Worm (Caenorhabditis elegans) whole organism, young adult: ENCODE measurements around the gene col-132.

Source experiments
- C17E4.6 ChIP-seq: fragments of 200-800 bp; sonication (Bioruptor generic); IDR thresholded peaks from 2 replicates; pipeline ENCODE4 v1.3.6; 2022; ENCODE audit warnings: missing genetic modification reagents, missing genetic modification characterization, missing compliant biosample characterization
- K11D2.4 ChIP-seq: fragments of 200-800 bp; sonication (Bioruptor generic); IDR thresholded peaks from 2 replicates; pipeline ENCODE4 v1.3.6; 2022; ENCODE audit warnings: missing genetic modification reagents, missing genetic modification characterization, missing compliant biosample characterization
- K12H6.12 ChIP-seq: fragments of 200-800 bp; sonication (Bioruptor generic); optimal IDR thresholded peaks from 2 replicates; lab custom pipeline; 2018; ENCODE audit warnings: mild to moderate bottlenecking, missing genetic modification characterization, missing compliant biosample characterization
- T26A5.8 ChIP-seq: sonication (generic microtip); optimal IDR thresholded peaks from 2 replicates; lab custom pipeline; 2016; ENCODE audit warnings: missing genetic modification characterization, missing compliant biosample characterization
- Y67H2A.10 ChIP-seq: fragments of 200-800 bp; sonication (Bioruptor generic); conservative IDR thresholded peaks from 2 replicates; pipeline ENCODE4 v1.3.6; 2022; ENCODE audit warnings: missing genetic modification reagents, missing genetic modification characterization, missing compliant biosample characterization
- aptf-2 ChIP-seq: fragments of 200-800 bp; sonication (Bioruptor generic); conservative IDR thresholded peaks from 2 replicates; pipeline ENCODE4 v1.3.6; 2022; ENCODE audit warnings: missing genetic modification reagents, missing genetic modification characterization, missing compliant biosample characterization
- aptf-3 ChIP-seq: fragments of 200-800 bp; sonication (Bioruptor generic); IDR thresholded peaks from 2 replicates; pipeline ENCODE4 v1.3.6; 2022; ENCODE audit warnings: missing genetic modification characterization, missing compliant biosample characterization
- cebp-1 ChIP-seq, 2 experiments: fragments of 200-800 bp in 1 of 2; sonication (Bioruptor generic) in 1 of 2; sonication (generic microtip) in 1 of 2; IDR thresholded peaks in 1 of 2; optimal IDR thresholded peaks in 1 of 2; 2 replicates each; pipeline versions ENCODE4 v1.3.6 to Lab custom; 2017 to 2022; ENCODE audit warnings: missing compliant biosample characterization in 2 of 2, missing genetic modification characterization in 2 of 2, mild to moderate bottlenecking in 1 of 2, missing genetic modification reagents in 1 of 2, moderate library complexity in 1 of 2
- ceh-27 ChIP-seq: fragments of 200-800 bp; sonication (Bioruptor generic); optimal IDR thresholded peaks from 2 replicates; lab custom pipeline; 2018; ENCODE audit warnings: mild to moderate bottlenecking, missing genetic modification characterization, moderate library complexity, missing compliant biosample characterization
- ceh-58 ChIP-seq: fragments of 200-800 bp; sonication (Bioruptor generic); IDR thresholded peaks from 2 replicates; pipeline ENCODE4 v1.3.6; 2022; ENCODE audit warnings: missing genetic modification characterization, missing compliant biosample characterization
- ceh-79 ChIP-seq: sonication (generic microtip); optimal IDR thresholded peaks from 2 replicates; lab custom pipeline; 2017; ENCODE audit warnings: mild to moderate bottlenecking, missing genetic modification characterization, missing compliant biosample characterization
- egl-44 ChIP-seq: fragments of 200-800 bp; sonication (Bioruptor generic); IDR thresholded peaks from 2 replicates; pipeline ENCODE4 v1.3.6; 2022; ENCODE audit warnings: missing genetic modification reagents, missing genetic modification characterization, missing compliant biosample characterization
- gei-17 ChIP-seq: fragments of 200-800 bp; sonication (Bioruptor generic); optimal IDR thresholded peaks from 2 replicates; lab custom pipeline; 2018; ENCODE audit warnings: mild to moderate bottlenecking, missing genetic modification characterization, missing compliant biosample characterization
- hmg-1.2 ChIP-seq: fragments of 200-800 bp; sonication (Bioruptor generic); IDR thresholded peaks from 2 replicates; pipeline ENCODE4 v1.3.6; 2022; ENCODE audit warnings: missing genetic modification reagents, missing genetic modification characterization, missing compliant biosample characterization
- lin-26 ChIP-seq: fragments of 200-800 bp; sonication (Bioruptor generic); IDR thresholded peaks from 2 replicates; pipeline ENCODE4 v1.3.6; 2022; ENCODE audit warnings: missing genetic modification reagents, missing genetic modification characterization, missing compliant biosample characterization
- lsl-1 ChIP-seq: fragments of 200-800 bp; sonication (Bioruptor generic); optimal IDR thresholded peaks from 2 replicates; lab custom pipeline; 2018; ENCODE audit warnings: mild to moderate bottlenecking, missing genetic modification characterization, moderate library complexity, missing compliant biosample characterization
- mxl-1 ChIP-seq: sonication (generic microtip); optimal IDR thresholded peaks from 2 replicates; lab custom pipeline; 2016; ENCODE audit warnings: missing genetic modification characterization, missing compliant biosample characterization
- nfyb-1 ChIP-seq: fragments of 200-800 bp; sonication (Bioruptor generic); IDR thresholded peaks from 2 replicates; pipeline ENCODE4 v1.3.6; 2022; ENCODE audit warnings: missing genetic modification reagents, missing genetic modification characterization, missing compliant biosample characterization
- rpc-1 ChIP-seq, 2 experiments: fragments of 150-350 bp in 1 of 2; sonication (generic microtip) in 1 of 2; optimal IDR thresholded peaks; 2 replicates each; lab custom pipeline; 2014 to 2018; ENCODE audit warnings: missing biosample characterization in 1 of 2, missing genetic modification characterization in 1 of 2, missing genetic modification reagents in 1 of 2, missing genotype in 1 of 2
- snpc-4 ChIP-seq, 5 experiments: fragments of 150-350 bp in 1 of 5; sonication (generic microtip) in 4 of 5; optimal IDR thresholded peaks; 2 replicates each; lab custom pipeline; 2014 to 2018; ENCODE audit warnings: missing genetic modification characterization in 5 of 5, missing biosample characterization in 3 of 5, antibody characterized with exemption in 2 of 5, mild to moderate bottlenecking in 2 of 5, missing compliant biosample characterization in 2 of 5, missing genotype in 2 of 5, moderate library complexity in 2 of 5, missing genetic modification reagents in 1 of 5
- somi-1 ChIP-seq: fragments of 200-800 bp; sonication (Bioruptor generic); optimal IDR thresholded peaks from 2 replicates; lab custom pipeline; 2018; ENCODE audit warnings: mild to moderate bottlenecking, missing genetic modification characterization, missing compliant biosample characterization
- sptf-2 ChIP-seq: fragments of 200-800 bp; sonication (Bioruptor generic); optimal IDR thresholded peaks from 2 replicates; lab custom pipeline; 2018; ENCODE audit warnings: mild to moderate bottlenecking, missing genetic modification characterization, missing compliant biosample characterization
- tlf-1 ChIP-seq: fragments of 200-800 bp; sonication (Bioruptor generic); optimal IDR thresholded peaks from 2 replicates; lab custom pipeline; 2018; ENCODE audit warnings: mild to moderate bottlenecking, missing genetic modification characterization, missing compliant biosample characterization
- unc-130 ChIP-seq: sonication (generic microtip); optimal IDR thresholded peaks from 2 replicates; lab custom pipeline; 2016; ENCODE audit warnings: missing genetic modification reagents, missing genetic modification characterization, missing compliant biosample characterization
- xnd-1 ChIP-seq: sonication (generic microtip); optimal IDR thresholded peaks from 2 replicates; lab custom pipeline; 2016; ENCODE audit warnings: missing genotype, missing genetic modification reagents, missing genetic modification characterization, missing compliant biosample characterization
- ztf-18 ChIP-seq: sonication (generic microtip); optimal IDR thresholded peaks from 2 replicates; lab custom pipeline; 2016; ENCODE audit warnings: missing genotype, mild to moderate bottlenecking, missing genetic modification characterization, missing compliant biosample characterization
- ztf-22 ChIP-seq: fragments of 200-800 bp; sonication (Bioruptor generic); optimal IDR thresholded peaks from 2 replicates; lab custom pipeline; 2018; ENCODE audit warnings: mild to moderate bottlenecking, missing genetic modification characterization, moderate library complexity, missing compliant biosample characterization
- ztf-25 ChIP-seq: fragments of 200-800 bp; sonication (Bioruptor generic); IDR thresholded peaks from 2 replicates; pipeline ENCODE4 v1.3.6; 2022; ENCODE audit warnings: missing genetic modification reagents, missing genetic modification characterization, missing compliant biosample characterization
- ztf-28 ChIP-seq: fragments of 200-800 bp; sonication (Bioruptor generic); IDR thresholded peaks from 2 replicates; pipeline ENCODE4 v1.3.6; 2022; ENCODE audit warnings: missing genetic modification reagents, missing genetic modification characterization, missing compliant biosample characterization

col-132 gene

DNA sequence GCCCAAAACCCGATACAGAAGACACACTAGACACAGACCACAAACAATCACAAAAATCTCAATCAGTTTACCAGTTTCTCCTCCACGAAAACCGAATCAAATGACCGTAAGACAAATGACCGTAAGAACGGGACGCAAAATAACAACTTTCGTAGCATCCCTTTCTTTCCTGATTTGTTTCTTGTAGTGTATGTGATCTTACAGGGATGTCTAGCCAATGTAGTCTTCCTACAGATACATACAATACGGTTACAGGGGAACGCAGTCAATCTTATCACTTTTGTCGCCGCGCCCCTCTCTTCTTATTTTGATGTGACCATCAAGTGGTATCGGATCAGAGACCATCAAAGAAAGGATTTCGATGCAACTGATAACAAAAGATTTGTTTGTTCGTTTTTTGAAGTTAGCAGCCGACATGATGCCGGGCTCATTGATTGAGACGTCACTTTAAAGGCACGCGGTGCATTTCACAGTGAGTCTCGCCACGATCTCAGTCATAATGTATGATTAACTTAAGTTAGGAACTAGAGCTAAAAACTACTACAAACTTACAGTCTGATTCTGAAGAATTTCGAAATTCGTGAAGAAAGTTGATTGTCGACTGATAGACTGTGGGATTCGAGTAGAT lies 15.1 kb downstream of the col-132 start:
- no peak for TF ChIP-seq snpc-4 (GFP tag; optimal IDR thresholded peaks at IDR 0.05; lab: Kevin White, UChicago)
- peak in 3 of 4 experiments; percentile 14 to 79 (median 62) for TF ChIP-seq snpc-4 (tag; optimal IDR thresholded peaks at IDR 0.05; lab: Kevin White, UChicago)
- no peak for TF ChIP-seq T26A5.8 (tag; lab: Kevin White, UChicago)
- TF ChIP-seq somi-1 (GFP tag; lab: Kevin White, UChicago), result peak; percentile 17
- no peak for TF ChIP-seq C17E4.6 (GFP tag; lab: Robert Waterston, UW)
- peak; percentile 47; the same call in 1 of the 2 replicates for TF ChIP-seq lin-26 (GFP tag; lab: Robert Waterston, UW)

- TF ChIP-seq C17E4.6 (GFP tag; lab: Robert Waterston, UW), result no peak
- TF ChIP-seq egl-44, result no peak
- no peak for TF ChIP-seq ztf-25 (GFP tag; lab: Robert Waterston, UW)
- TF ChIP-seq mxl-1, result no peak
- TF ChIP-seq hmg-1.2 (GFP tag; lab: Robert Waterston, UW), result no peak
- TF ChIP-seq rpc-1 (optimal IDR thresholded peaks at IDR 0.05; lab: Kevin White, UChicago), result no peak
- no peak for TF ChIP-seq rpc-1 (tag; optimal IDR thresholded peaks at IDR 0.05; lab: Kevin White, UChicago)
- no peak for TF ChIP-seq ceh-27
Observed at ce11 chrIV:13071445-13071844, 19.4 kb downstream of the col-132 start, which contains the start of gene scl-8. Gene scl-8 (plus strand): TSS chrIV:13071745.

DNA sequence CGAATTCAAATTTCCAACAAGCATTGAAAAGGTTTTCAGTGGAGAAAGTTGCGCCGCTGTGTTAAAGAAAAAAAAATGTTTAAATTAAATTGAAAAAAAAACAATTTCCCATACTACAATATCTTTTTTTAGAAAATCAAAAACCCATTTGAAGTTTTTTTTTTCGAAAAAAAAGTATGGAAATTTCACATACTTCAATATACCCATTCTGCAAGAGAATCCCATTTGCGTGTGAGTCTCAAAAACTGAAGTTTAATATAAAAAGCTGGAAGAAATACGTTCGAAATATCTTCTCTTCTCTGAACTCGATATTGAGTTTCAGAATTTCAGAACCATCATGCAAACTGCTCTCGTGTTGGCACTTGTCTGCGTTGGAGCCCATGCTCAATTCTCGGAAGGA lies 20.7 kb downstream of the col-132 start, which contains the start of gene scl-7:
scl-7 (plus strand) TSS at position 301 of the 400 bp plus-strand sequence.
- TF ChIP-seq ztf-28, result no peak
- no peak for TF ChIP-seq xnd-1 (tag; lab: Kevin White, UChicago)
- TF ChIP-seq cebp-1 (GFP tag; IDR thresholded peaks at IDR 0.05; lab: Robert Waterston, UW), result no peak
- no peak for TF ChIP-seq cebp-1 (tag; optimal IDR thresholded peaks at IDR 0.05; lab: Kevin White, UChicago)
- no peak for TF ChIP-seq ceh-58 (GFP tag; lab: Robert Waterston, UW)
- TF ChIP-seq sptf-2 (GFP tag; lab: Kevin White, UChicago), result no peak
- TF ChIP-seq aptf-3 (GFP tag; lab: Robert Waterston, UW), result no peak

DNA sequence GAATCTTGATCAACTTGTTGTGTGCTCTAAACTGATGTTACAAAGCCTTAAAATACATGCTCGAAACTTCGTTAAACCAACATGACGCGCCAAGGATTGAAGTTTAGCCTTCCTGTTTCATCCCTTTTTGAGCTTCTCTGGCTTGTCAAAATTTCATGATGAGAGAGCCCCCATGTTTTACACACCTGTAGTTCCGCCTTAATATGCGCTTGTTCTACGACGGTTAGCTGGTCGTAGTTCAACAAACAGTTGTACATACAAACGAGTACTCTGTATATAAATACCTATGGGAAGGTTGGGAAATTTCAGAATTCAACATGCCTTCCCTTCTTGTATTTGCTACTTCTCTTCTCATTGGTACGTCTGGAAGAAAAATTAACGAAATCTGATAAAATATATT lies 22.4 kb downstream of the col-132 start, which contains the start of gene scl-6:
scl-6 (plus strand) TSS at position 301 of the 400 bp plus-strand sequence.
- TF ChIP-seq Y67H2A.10 (no peak), ztf-22 (no peak), ztf-28 (no peak), aptf-2 (GFP tag; lab: Robert Waterston, UW) (no peak), tlf-1 (no peak)

- TF ChIP-seq ceh-79 (tag; lab: Kevin White, UChicago) (no peak), K12H6.12 (tag; lab: Kevin White, UChicago) (no peak), nfyb-1 (no peak), ztf-18 (no peak), gei-17 (GFP tag; lab: Kevin White, UChicago) (no peak), hmg-1.2 (GFP tag; lab: Robert Waterston, UW) (no peak), lsl-1 (GFP tag; lab: Kevin White, UChicago) (no peak), K11D2.4 (GFP tag; lab: Robert Waterston, UW) (no peak), unc-130 (GFP tag; lab: Kevin White, UChicago) (no peak)
Observed at ce11 chrIV:13067200-13067599, 23.7 kb downstream of the col-132 start, which contains the start of gene col-131. Gene col-131 (minus strand): TSS chrIV:13067300.
